Fruit fly (Drosophila melanogaster): ENCODE data around the gene Amnionless.

The Amnionless gene

DNA sequence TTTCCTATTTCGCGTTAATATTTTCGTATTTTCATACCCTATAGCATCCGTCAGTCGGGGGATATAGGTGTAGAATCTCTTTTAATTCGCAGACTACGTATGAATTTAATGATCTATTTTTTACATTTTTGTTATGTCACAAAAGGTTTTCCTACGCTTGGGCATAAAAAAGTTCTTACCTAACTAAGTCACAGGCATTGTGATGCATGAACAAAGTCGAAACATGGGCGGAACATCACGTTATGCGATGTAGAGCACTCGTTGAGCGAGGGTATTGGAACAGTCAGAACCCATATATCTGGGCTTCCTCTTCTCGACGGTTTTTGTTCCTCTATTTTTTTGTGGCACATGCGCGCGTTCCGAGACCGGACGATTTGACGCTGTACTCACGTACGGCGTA lies 20.2 kb upstream of the Amnionless start (continued):
- TF ChIP-seq lilli (GFP tag; optimal IDR thresholded peaks at IDR 0.05) (peak; percentile 36), knrl (GFP tag; IDR thresholded peaks at IDR 0.05; ENCODE audit: partially characterized antibody) (no peak), CG3065 (GFP tag; optimal IDR thresholded peaks at IDR 0.05) (no peak), Gug (GFP tag; IDR thresholded peaks at IDR 0.05) (no peak), Pdp1 (GFP tag; optimal IDR thresholded peaks at IDR 0.05) (peak; percentile 1 to 22), ken (GFP tag; IDR thresholded peaks at IDR 0.05) (no peak), nau (GFP tag; optimal IDR thresholded peaks at IDR 0.05) (no peak), ase (GFP tag; IDR thresholded peaks at IDR 0.05) (no peak), scrt (GFP tag; optimal IDR thresholded peaks at IDR 0.05) (no peak), hb (GFP tag; IDR thresholded peaks at IDR 0.05; ENCODE audit: partially characterized antibody) (no peak), CG12219 (GFP tag; optimal IDR thresholded peaks at IDR 0.05) (no peak), ci (GFP tag; IDR thresholded peaks at IDR 0.05) (no peak), CG2199 (GFP tag; IDR thresholded peaks at IDR 0.05) (no peak), Dfd (GFP tag; optimal IDR thresholded peaks at IDR 0.05) (no peak), sob (GFP tag; IDR thresholded peaks at IDR 0.05) (no peak), mam (GFP tag; optimal IDR thresholded peaks at IDR 0.05) (peak; percentile 4), Hmx (GFP tag; optimal IDR thresholded peaks at IDR 0.05) (no peak), ftz-f1 (GFP tag; optimal IDR thresholded peaks at IDR 0.05) (no peak), slou (GFP tag; optimal IDR thresholded peaks at IDR 0.05) (no peak), ato (GFP tag; IDR thresholded peaks at IDR 0.05; ENCODE audit: partially characterized antibody) (no peak), CG6765 (GFP tag; optimal IDR thresholded peaks at IDR 0.05) (no peak), ara (GFP tag; IDR thresholded peaks at IDR 0.05) (no peak), da (GFP tag; optimal IDR thresholded peaks at IDR 0.05) (no peak), row (GFP tag; IDR thresholded peaks at IDR 0.05) (peak; percentile 77), tll (GFP tag; optimal IDR thresholded peaks at IDR 0.05) (peak in 1 of 2 experiments; percentile 4), CG1832 (GFP tag; optimal IDR thresholded peaks at IDR 0.05) (no peak), CG7987 (GFP tag; optimal IDR thresholded peaks at IDR 0.05) (no peak), Six4 (GFP tag; optimal IDR thresholded peaks at IDR 0.05) (no peak), CG31224 (GFP tag; IDR thresholded peaks at IDR 0.05) (no peak), vfl (GFP tag; optimal IDR thresholded peaks at IDR 0.05) (no peak), Atf3 (GFP tag; optimal IDR thresholded peaks at IDR 0.05) (no peak), CG4282 (GFP tag; optimal IDR thresholded peaks at IDR 0.05) (no peak), Usf (GFP tag; optimal IDR thresholded peaks at IDR 0.05) (no peak), CG9876 (GFP tag; optimal IDR thresholded peaks at IDR 0.05) (no peak), CG15479 (GFP tag; optimal IDR thresholded peaks at IDR 0.05) (no peak), unpg (GFP tag; optimal IDR thresholded peaks at IDR 0.05) (no peak), fd3F (GFP tag; optimal IDR thresholded peaks at IDR 0.05) (no peak), dysf (GFP tag; IDR thresholded peaks at IDR 0.05) (peak; percentile 27; the same call in 2 of the 3 replicates), ems (GFP tag; optimal IDR thresholded peaks at IDR 0.05) (no peak), Oaz (GFP tag; IDR thresholded peaks at IDR 0.05) (no peak), CG11093 (GFP tag; IDR thresholded peaks at IDR 0.05) (no peak), wek (GFP tag; optimal IDR thresholded peaks at IDR 0.05) (no peak), CG7928 (GFP tag; optimal IDR thresholded peaks at IDR 0.05) (no peak), tgo (GFP tag; IDR thresholded peaks at IDR 0.05) (no peak), CG11723 (GFP tag; optimal IDR thresholded peaks at IDR 0.05) (no peak), CG11504 (tag; optimal IDR thresholded peaks at IDR 0.05) (peak; percentile 31), cas (GFP tag; IDR thresholded peaks at IDR 0.05) (no peak), Hr51 (GFP tag; optimal IDR thresholded peaks at IDR 0.05) (peak in 1 of 2 experiments; percentile 14), BEAF-32 (GFP tag; optimal IDR thresholded peaks at IDR 0.05) (no peak), CG7271 (tag; optimal IDR thresholded peaks at IDR 0.05) (no peak), CG6175 (GFP tag; IDR thresholded peaks at IDR 0.05) (no peak), CG3407 (GFP tag; optimal IDR thresholded peaks at IDR 0.05) (no peak)
